Worm (Caenorhabditis elegans): ENCODE measurements around the gene Y57A10B.7.

Y57A10B.7 gene

DNA sequence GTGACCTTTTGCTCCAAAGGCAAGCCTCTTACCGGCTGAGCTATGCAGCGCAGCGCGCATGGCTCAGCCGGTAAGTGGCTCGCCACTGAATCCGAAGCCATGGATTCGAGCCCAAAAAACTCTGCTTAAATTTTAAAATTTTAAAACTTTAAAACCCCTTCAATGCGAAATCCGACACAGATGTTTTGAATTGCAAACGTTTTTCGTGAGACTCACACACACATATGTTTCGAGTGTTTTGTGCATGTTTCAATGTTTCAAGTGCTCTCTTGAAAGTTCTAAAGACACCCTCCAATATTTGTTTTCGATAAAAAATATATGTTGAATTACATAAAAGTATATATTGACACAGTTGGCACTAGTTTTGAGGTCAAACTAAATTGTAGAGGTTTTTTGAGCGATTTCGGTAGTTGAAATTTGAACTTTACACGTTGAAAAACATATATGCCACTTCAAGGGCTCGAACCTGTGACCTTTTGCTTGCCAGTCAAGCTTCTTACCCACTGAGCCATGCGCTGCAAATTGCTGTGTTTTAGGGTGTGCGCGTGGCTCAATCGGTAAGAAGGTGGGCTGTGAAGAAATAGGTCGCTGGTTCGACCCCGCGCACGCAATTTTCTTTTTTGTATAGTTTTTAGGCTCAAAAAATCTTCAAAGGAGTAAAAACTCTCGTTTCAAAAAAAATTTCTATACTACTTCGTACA lies 47.2 kb downstream of the Y57A10B.7 start:
- TF ChIP-seq pha-4 (tag; optimal IDR thresholded peaks at IDR 0.05) (no peak), hlh-1 (tag; optimal IDR thresholded peaks at IDR 0.05) (no peak), ztf-11 (tag; optimal IDR thresholded peaks at IDR 0.05) (no peak), ceh-83 (GFP tag; optimal IDR thresholded peaks at IDR 0.05) (no peak), mab-5 (tag; optimal IDR thresholded peaks at IDR 0.05) (no peak), lin-32 (GFP tag; optimal IDR thresholded peaks at IDR 0.05) (no peak), nhr-12 (tag; optimal IDR thresholded peaks at IDR 0.05) (no peak)

DNA sequence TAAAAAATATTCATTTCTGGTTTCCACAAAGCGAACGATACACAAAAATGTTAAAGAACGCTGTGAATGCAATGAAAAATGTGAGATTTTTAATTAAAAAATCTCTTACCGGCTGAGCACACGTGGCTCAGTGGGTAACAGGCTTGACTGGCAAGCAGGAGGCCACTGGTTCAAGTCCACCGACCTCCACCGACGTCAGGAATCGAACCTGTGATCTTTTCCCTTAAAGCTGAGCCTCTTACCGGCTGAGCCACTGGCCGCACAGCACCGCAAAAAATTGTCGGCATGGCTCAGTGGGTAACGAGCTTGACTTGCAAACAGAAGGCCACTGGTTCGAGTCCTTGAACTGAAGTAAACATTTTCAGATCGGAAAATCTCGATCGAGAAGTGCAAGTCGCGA lies 48.8 kb downstream of the Y57A10B.7 start, which contains the start of gene C44C11.6:
Gene C44C11.6, plus strand, starts transcription at position 23 of the 400 bp plus-strand sequence.
- TF ChIP-seq mls-2 (tag; optimal IDR thresholded peaks at IDR 0.05) (no peak), snpc-4 (tag; optimal IDR thresholded peaks at IDR 0.05) (no peak), drap-1 (GFP tag; optimal IDR thresholded peaks at IDR 0.05) (no peak), nhr-28 (tag; optimal IDR thresholded peaks at IDR 0.05) (no peak), M03D4.4 (tag; optimal IDR thresholded peaks at IDR 0.05) (no peak), ceh-43 (GFP tag; optimal IDR thresholded peaks at IDR 0.05) (no peak), mep-1 (tag; optimal IDR thresholded peaks at IDR 0.05) (no peak), lin-32 (GFP tag; optimal IDR thresholded peaks at IDR 0.05) (no peak), elt-3 (tag; optimal IDR thresholded peaks at IDR 0.05) (no peak), unc-39 (tag; optimal IDR thresholded peaks at IDR 0.05) (no peak), hlh-1 (tag; optimal IDR thresholded peaks at IDR 0.05) (no peak), lin-13 (tag; optimal IDR thresholded peaks at IDR 0.05) (no peak), unc-120 (tag; optimal IDR thresholded peaks at IDR 0.05; ENCODE audit: poor library complexity, severe bottlenecking) (no peak), tbx-8 (GFP tag; optimal IDR thresholded peaks at IDR 0.05) (no peak), ces-1 (GFP tag; optimal IDR thresholded peaks at IDR 0.05) (no peak), ceh-83 (GFP tag; optimal IDR thresholded peaks at IDR 0.05) (no peak), zip-8 (tag; optimal IDR thresholded peaks at IDR 0.05) (no peak), nhr-76 (tag; optimal IDR thresholded peaks at IDR 0.05) (no peak), nhr-2 (tag; optimal IDR thresholded peaks at IDR 0.05) (no peak)

DNA sequence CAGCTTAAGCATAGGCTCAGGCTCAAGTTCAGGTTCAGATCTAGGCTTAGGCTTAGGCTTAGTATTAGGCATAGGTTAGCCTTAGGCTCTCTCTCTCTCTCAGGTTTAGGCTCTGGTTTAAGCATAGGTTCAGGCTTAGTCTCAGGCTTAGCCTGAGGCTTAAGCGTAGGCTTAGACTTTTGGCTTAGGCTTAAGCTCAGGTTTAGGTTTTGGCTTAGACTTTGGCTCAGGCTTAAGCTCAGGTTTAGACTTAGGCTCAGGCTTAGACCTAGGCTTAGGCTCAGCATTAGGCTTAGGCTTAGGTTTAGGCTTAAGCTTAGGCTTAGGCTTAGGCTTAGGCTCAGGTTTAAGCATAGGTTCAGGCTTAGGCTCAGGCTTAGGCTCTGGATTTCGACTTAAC lies 49.9 kb downstream of the Y57A10B.7 start:
- TF ChIP-seq nhr-237 (tag; optimal IDR thresholded peaks at IDR 0.05) (no peak), ham-2 (GFP tag; optimal IDR thresholded peaks at IDR 0.05) (peak; percentile 30)

- TF ChIP-seq unc-62 (GFP tag; optimal IDR thresholded peaks at IDR 0.05), result no peak
- TF ChIP-seq blmp-1 (tag; optimal IDR thresholded peaks at IDR 0.05), result no peak
- no peak for TF ChIP-seq M03D4.4 (tag; optimal IDR thresholded peaks at IDR 0.05)
- no peak for TF ChIP-seq ceh-39 (tag; optimal IDR thresholded peaks at IDR 0.05)
- TF ChIP-seq lsy-2 (tag; optimal IDR thresholded peaks at IDR 0.05), result no peak
- no peak for TF ChIP-seq drap-1 (GFP tag; optimal IDR thresholded peaks at IDR 0.05)
- TF ChIP-seq mls-2 (tag; optimal IDR thresholded peaks at IDR 0.05), result no peak
- no peak for TF ChIP-seq tbx-8 (GFP tag; optimal IDR thresholded peaks at IDR 0.05)
- TF ChIP-seq unc-39 (tag; optimal IDR thresholded peaks at IDR 0.05), result no peak
- TF ChIP-seq sptf-1 (tag; optimal IDR thresholded peaks at IDR 0.05), result no peak
Observed at ce11 chrII:12342928-12343327, 50.7 kb downstream of the Y57A10B.7 start.

All from whole organism, mixed stage, embryonic.